Fruit fly (Drosophila melanogaster) whole organism, embryonic: Measurements from ENCODE around the gene spg.

Source experiments
- Awh ChIP-seq: fragments of 200-800 bp; sonication (Bioruptor generic); IDR thresholded peaks from 2 replicates; pipeline ENCODE4, ENCODE4 v1.3.6; 2022; ENCODE audit warnings: missing biosample characterization, missing genetic modification characterization
- Bgb ChIP-seq: fragments of 200-800 bp; sonication (Bioruptor generic); IDR thresholded peaks from 2 replicates; pipeline ENCODE4 v1.3.6; 2022; ENCODE audit warnings: missing biosample characterization, missing genetic modification characterization; ENCODE audit not compliant: partially characterized antibody
- CG11504 ChIP-seq: fragments of 200-800 bp; sonication (Bioruptor generic); optimal IDR thresholded peaks from 3 replicates; lab custom pipeline; 2019; ENCODE audit warnings: missing biosample characterization, mild to moderate bottlenecking, missing genetic modification characterization, moderate library complexity
- CG14667 ChIP-seq: fragments of 200-800 bp; sonication (Bioruptor generic); IDR thresholded peaks from 2 replicates; pipeline ENCODE4 v1.3.6; 2022; ENCODE audit warnings: missing biosample characterization, missing genetic modification characterization
- CG14860 ChIP-seq: fragments of 200-800 bp; sonication (Bioruptor generic); IDR thresholded peaks from 3 replicates; pipeline ENCODE4 v1.3.6; 2022; ENCODE audit warnings: missing biosample characterization, missing genetic modification characterization; ENCODE audit not compliant: partially characterized antibody
- CG15011 ChIP-seq: fragments of 200-800 bp; sonication (Bioruptor generic); optimal IDR thresholded peaks from 3 replicates; lab custom pipeline; 2018; ENCODE audit warnings: missing biosample characterization, mild to moderate bottlenecking, missing genetic modification characterization
- CG15479 ChIP-seq: fragments of 200-800 bp; sonication (Bioruptor generic); optimal IDR thresholded peaks from 3 replicates; lab custom pipeline; 2019; ENCODE audit warnings: missing biosample characterization, mild to moderate bottlenecking, missing genetic modification characterization, moderate library complexity
- CG15514 ChIP-seq: fragments of 200-800 bp; sonication (Bioruptor generic); optimal IDR thresholded peaks from 3 replicates; lab custom pipeline; 2017; ENCODE audit warnings: missing biosample characterization, missing genetic modification characterization, mild to moderate bottlenecking, moderate library complexity, missing genetic modification reagents
- CG17829 ChIP-seq: fragments of 200-800 bp; optimal IDR thresholded peaks from 2 replicates; lab custom pipeline; 2019; ENCODE audit warnings: missing biosample characterization, mild to moderate bottlenecking, missing genetic modification characterization, moderate library complexity
- CG18764 ChIP-seq: fragments of 200-800 bp; sonication (Bioruptor generic); optimal IDR thresholded peaks from 3 replicates; lab custom pipeline; 2016; ENCODE audit warnings: missing biosample characterization, missing genetic modification characterization
- CG2199 ChIP-seq: fragments of 200-800 bp; sonication (Bioruptor generic); IDR thresholded peaks from 3 replicates; pipeline ENCODE4 v1.3.6; 2022; ENCODE audit warnings: missing biosample characterization, missing genetic modification characterization
- CG2712 ChIP-seq: fragments of 200-800 bp; optimal IDR thresholded peaks from 3 replicates; lab custom pipeline; 2019; ENCODE audit warnings: missing biosample characterization, mild to moderate bottlenecking, missing genetic modification characterization, moderate library complexity
- CG32772 ChIP-seq: fragments of 200-800 bp; sonication (Bioruptor generic); IDR thresholded peaks from 2 replicates; pipeline ENCODE4 v1.3.6; 2022; ENCODE audit warnings: missing biosample characterization, missing genetic modification characterization
- CG42726 ChIP-seq: fragments of 200-800 bp; sonication (Bioruptor generic); IDR thresholded peaks from 2 replicates; pipeline ENCODE4 v1.3.6; 2022; ENCODE audit warnings: missing biosample characterization, missing genetic modification characterization; ENCODE audit not compliant: partially characterized antibody
- CG4360 ChIP-seq: fragments of 200-800 bp; sonication (Bioruptor generic); IDR thresholded peaks from 2 replicates; pipeline ENCODE4 v1.3.6; 2022; ENCODE audit warnings: missing biosample characterization, missing genetic modification characterization
- CG7357 ChIP-seq: fragments of 200-800 bp; sonication (Bioruptor generic); IDR thresholded peaks from 3 replicates; pipeline ENCODE4 v1.3.6; 2022; ENCODE audit warnings: missing biosample characterization, missing genetic modification characterization
- CG7963 ChIP-seq: fragments of 200-800 bp; sonication (Bioruptor generic); IDR thresholded peaks from 3 replicates; pipeline ENCODE4 v1.3.6; 2022; ENCODE audit warnings: missing biosample characterization, missing genetic modification characterization; ENCODE audit not compliant: partially characterized antibody
- CG7987 ChIP-seq: fragments of 200-800 bp; sonication (Bioruptor generic); optimal IDR thresholded peaks from 2 replicates; lab custom pipeline; 2018; ENCODE audit warnings: missing biosample characterization, mild to moderate bottlenecking, missing genetic modification characterization, moderate library complexity
- CG8388 ChIP-seq: fragments of 200-800 bp; sonication (Bioruptor generic); optimal IDR thresholded peaks from 2 replicates; lab custom pipeline; 2019; ENCODE audit warnings: missing biosample characterization, mild to moderate bottlenecking, missing genetic modification characterization, moderate library complexity
- D19B ChIP-seq: fragments of 200-800 bp; sonication (Bioruptor generic); optimal IDR thresholded peaks from 2 replicates; lab custom pipeline; 2017; ENCODE audit warnings: missing biosample characterization, mild to moderate bottlenecking, missing genetic modification characterization
- Deaf1 ChIP-seq: fragments of 200-800 bp; optimal IDR thresholded peaks from 3 replicates; lab custom pipeline; 2019; ENCODE audit warnings: missing biosample characterization, mild to moderate bottlenecking, missing genetic modification characterization, moderate library complexity
- Drgx ChIP-seq: fragments of 200-800 bp; sonication (Bioruptor generic); IDR thresholded peaks from 2 replicates; pipeline ENCODE4 v1.3.6; 2022; ENCODE audit warnings: missing biosample characterization, missing genetic modification characterization
- E2f2 ChIP-seq: fragments of 200-800 bp; sonication (Bioruptor generic); IDR thresholded peaks from 2 replicates; pipeline ENCODE4 v1.3.6; 2022; ENCODE audit warnings: missing biosample characterization, missing genetic modification characterization
- GATAe ChIP-seq: fragments of 200-800 bp; sonication (Bioruptor generic); conservative IDR thresholded peaks from 2 replicates; pipeline ENCODE4 v1.3.6; 2022; ENCODE audit warnings: missing biosample characterization, missing genetic modification characterization
- Hr39 ChIP-seq: fragments of >200 bp; optimal IDR thresholded peaks from 2 replicates; lab custom pipeline; 2017
- Mad ChIP-seq: fragments of 200-800 bp; sonication (Bioruptor generic); optimal IDR thresholded peaks from 2 replicates; lab custom pipeline; 2016; ENCODE audit warnings: missing biosample characterization, missing genetic modification characterization
- Meics ChIP-seq: fragments of 200-800 bp; sonication (Bioruptor generic); optimal IDR thresholded peaks from 2 replicates; lab custom pipeline; 2017; ENCODE audit warnings: missing biosample characterization, mild to moderate bottlenecking, missing genetic modification characterization
- Mes4 ChIP-seq: fragments of 200-800 bp; sonication (Bioruptor generic); optimal IDR thresholded peaks from 2 replicates; lab custom pipeline; 2016; ENCODE audit warnings: missing biosample characterization, missing genetic modification characterization
- NK7.1 ChIP-seq: fragments of 200-800 bp; sonication (Bioruptor generic); optimal IDR thresholded peaks from 3 replicates; lab custom pipeline; 2016; ENCODE audit warnings: missing biosample characterization, missing genetic modification characterization
- Trl ChIP-seq, 3 experiments: fragments of >200 bp in 2 of 3; fragments of 200-800 bp in 1 of 3; sonication (Bioruptor generic) in 1 of 3; optimal IDR thresholded peaks; 2 replicates in 1 of 3; 3 replicates in 2 of 3; lab custom pipeline; 2016 to 2017; ENCODE audit warnings: missing biosample characterization in 1 of 3, missing genetic modification characterization in 1 of 3
- abd-A ChIP-seq: fragments of 200-800 bp; sonication (Bioruptor generic); optimal IDR thresholded peaks from 3 replicates; lab custom pipeline; 2019; ENCODE audit warnings: missing biosample characterization, mild to moderate bottlenecking, missing genetic modification characterization, moderate library complexity
- ash1 ChIP-seq: fragments of 200-800 bp; sonication (Bioruptor generic); optimal IDR thresholded peaks from 2 replicates; lab custom pipeline; 2018; ENCODE audit warnings: missing biosample characterization, mild to moderate bottlenecking, missing genetic modification characterization
- bbx ChIP-seq: fragments of 200-800 bp; sonication (Bioruptor generic); IDR thresholded peaks from 2 replicates; pipeline ENCODE4 v1.3.6; 2022; ENCODE audit warnings: missing biosample characterization, missing genetic modification characterization; ENCODE audit not compliant: partially characterized antibody
- cad ChIP-seq: fragments of >200 bp; optimal IDR thresholded peaks from 2 replicates; lab custom pipeline; 2017; ENCODE audit warnings: missing biosample characterization, missing genetic modification characterization
- dati ChIP-seq: fragments of 200-800 bp; sonication (Bioruptor generic); IDR thresholded peaks from 2 replicates; pipeline ENCODE4 v1.3.6; 2022; ENCODE audit warnings: missing biosample characterization, missing genetic modification characterization
- gt ChIP-seq: fragments of 200-800 bp; sonication (Bioruptor generic); IDR thresholded peaks from 2 replicates; pipeline ENCODE4 v1.3.6; 2022; ENCODE audit warnings: missing biosample characterization, missing genetic modification characterization
- jigr1 ChIP-seq: fragments of 200-800 bp; sonication (Bioruptor generic); IDR thresholded peaks from 3 replicates; pipeline ENCODE4 v1.3.6; 2022; ENCODE audit warnings: missing biosample characterization, missing genetic modification characterization
- kni ChIP-seq: fragments of 200-800 bp; sonication (Bioruptor generic); optimal IDR thresholded peaks from 3 replicates; lab custom pipeline; 2017; ENCODE audit warnings: mild to moderate bottlenecking, missing biosample characterization, missing genetic modification reagents, missing genetic modification characterization
- lbe ChIP-seq: fragments of 200-800 bp; sonication (Bioruptor generic); optimal IDR thresholded peaks from 2 replicates; lab custom pipeline; 2016; ENCODE audit warnings: missing biosample characterization, mild to moderate bottlenecking, missing genetic modification characterization
- pan ChIP-seq, 4 experiments: fragments of >200 bp in 3 of 4; fragments of 200-800 bp in 1 of 4; sonication (Bioruptor generic) in 1 of 4; optimal IDR thresholded peaks in 3 of 4; IDR thresholded peaks in 1 of 4; 2 replicates each; pipeline versions ENCODE4 v1.3.6 to Lab custom; 2017 to 2022; ENCODE audit warnings: missing biosample characterization in 2 of 4, missing genetic modification characterization in 2 of 4, mixed read lengths in 1 of 4
- row ChIP-seq: fragments of 200-800 bp; sonication (Bioruptor generic); IDR thresholded peaks from 3 replicates; pipeline ENCODE4 v1.3.6; 2022; ENCODE audit warnings: missing biosample characterization, missing genetic modification characterization
- sima ChIP-seq: fragments of 200-800 bp; sonication (Bioruptor generic); optimal IDR thresholded peaks from 2 replicates; lab custom pipeline; 2016; ENCODE audit warnings: missing biosample characterization, missing genetic modification characterization
- tna ChIP-seq: fragments of 200-800 bp; sonication (Bioruptor generic); IDR thresholded peaks from 2 replicates; pipeline ENCODE4 v1.3.6; 2022; ENCODE audit warnings: missing biosample characterization, missing genetic modification characterization; ENCODE audit not compliant: partially characterized antibody
- toy ChIP-seq: fragments of 200-800 bp; sonication (Bioruptor generic); IDR thresholded peaks from 2 replicates; pipeline ENCODE4 v1.3.6; 2022; ENCODE audit warnings: missing biosample characterization, missing genetic modification characterization
- unpg ChIP-seq: fragments of 200-800 bp; sonication (Bioruptor generic); optimal IDR thresholded peaks from 3 replicates; lab custom pipeline; 2018; ENCODE audit warnings: missing biosample characterization, mild to moderate bottlenecking, missing genetic modification characterization, moderate library complexity
- zfh2 ChIP-seq: fragments of 200-800 bp; sonication (Bioruptor generic); optimal IDR thresholded peaks from 2 replicates; lab custom pipeline; 2016; ENCODE audit warnings: missing biosample characterization, missing genetic modification characterization

The spg gene

dm6 chr3R:28904816-28905435 is 59.9 kb downstream of the spg start (continued):
- TF ChIP-seq dati (GFP tag; lab: Robert Waterston, UW) (peak; percentile 66), CG32772 (GFP tag; lab: Robert Waterston, UW) (peak; percentile 86), Awh (GFP tag; lab: Robert Waterston, UW) (peak; percentile 77), Deaf1 (tag; lab: Kevin White, UChicago) (no peak)

dm6 chr3R:28911758-28912157 is 66.7 kb downstream of the spg start:
- TF ChIP-seq CG15011 (peak; percentile 38), CG15479 (GFP tag; lab: Kevin White, UChicago) (no peak), sima (GFP tag; lab: Kevin White, UChicago) (no peak), toy (GFP tag; lab: Robert Waterston, UW) (no peak), abd-A (tag; lab: Kevin White, UChicago) (no peak), Drgx (peak; percentile 84), bbx (GFP tag; lab: Robert Waterston, UW) (no peak), CG4360 (GFP tag; lab: Robert Waterston, UW) (peak; percentile 24; the same call in 1 of the 2 replicates), tna (GFP tag; lab: Robert Waterston, UW) (no peak), lbe (GFP tag; lab: Kevin White, UChicago) (no peak), CG2199 (GFP tag; lab: Robert Waterston, UW) (0 out of 3 replicates have a peak, but pooled peaks have one; percentile 16), E2f2 (GFP tag; lab: Robert Waterston, UW) (peak; percentile 51), Trl (optimal IDR thresholded peaks at IDR 0.05; lab: Kevin White, UChicago) (peak in 1 of 2 experiments; percentile 25), Trl (GFP tag; optimal IDR thresholded peaks at IDR 0.05; lab: Kevin White, UChicago) (peak; percentile 59), CG7987 (GFP tag; lab: Kevin White, UChicago) (no peak), CG7963 (GFP tag; lab: Robert Waterston, UW) (0 out of 3 replicates have a peak, but pooled peaks have one; percentile 26), Hr39 (lab: Kevin White, UChicago) (no peak), CG18764 (GFP tag; lab: Kevin White, UChicago) (peak; percentile 51), CG14667 (GFP tag; lab: Robert Waterston, UW) (peak; percentile 71), NK7.1 (GFP tag; lab: Kevin White, UChicago) (peak; percentile 75), zfh2 (peak; percentile 71), Meics (GFP tag; lab: Kevin White, UChicago) (peak; percentile 64), CG11504 (tag; lab: Kevin White, UChicago) (peak; percentile 77), CG14860 (GFP tag; lab: Robert Waterston, UW) (peak; percentile 58; the same call in 1 of the 3 replicates), cad (GFP tag; lab: Kevin White, UChicago) (no peak), unpg (GFP tag; lab: Kevin White, UChicago) (peak; percentile 81), pan (optimal IDR thresholded peaks at IDR 0.05; lab: Kevin White, UChicago) (no peak), pan (GFP tag; optimal IDR thresholded peaks at IDR 0.05 in 1 of 2, IDR thresholded peaks at IDR 0.05 in 1 of 2) (peak in 1 of 2 experiments; percentile 85), kni (GFP tag; lab: Kevin White, UChicago) (no peak), CG32772 (GFP tag; lab: Robert Waterston, UW) (peak; percentile 66), CG8388 (GFP tag; lab: Kevin White, UChicago) (peak; percentile 65), D19B (peak; percentile 93), CG42726 (GFP tag; lab: Robert Waterston, UW) (no peak), Mes4 (peak; percentile 38), row (GFP tag; lab: Robert Waterston, UW) (peak; percentile 87), Mad (GFP tag; lab: Kevin White, UChicago) (peak; percentile 48), CG17829 (tag; lab: Kevin White, UChicago) (peak; percentile 64), CG15514 (GFP tag; lab: Kevin White, UChicago) (no peak), ash1 (no peak), CG7357 (peak; percentile 68), CG2712 (tag; lab: Kevin White, UChicago) (peak; percentile 79), jigr1 (GFP tag; lab: Robert Waterston, UW) (peak; percentile 36; the same call in 1 of the 3 replicates), GATAe (GFP tag; lab: Robert Waterston, UW) (no peak), gt (GFP tag; lab: Robert Waterston, UW) (no peak), Bgb (GFP tag; lab: Robert Waterston, UW) (no peak)
